Fruit fly (Drosophila melanogaster) whole organism, embryonic: ENCODE results near the gene CG10254.

ENCODE experiments used
- Blimp-1 ChIP-seq: fragments of 200-800 bp; sonication (Bioruptor generic); optimal IDR thresholded peaks from 3 replicates; lab custom pipeline; 2018; ENCODE audit warnings: missing biosample characterization, missing genetic modification characterization, mild to moderate bottlenecking, moderate library complexity, missing genetic modification reagents
- BtbVII ChIP-seq: fragments of 200-800 bp; sonication (Bioruptor generic); optimal IDR thresholded peaks from 3 replicates; lab custom pipeline; 2017; ENCODE audit warnings: missing biosample characterization, mild to moderate bottlenecking, missing genetic modification characterization
- CG10209 ChIP-seq: fragments of 200-800 bp; sonication (Bioruptor generic); optimal IDR thresholded peaks from 3 replicates; lab custom pipeline; 2017; ENCODE audit warnings: missing biosample characterization, mild to moderate bottlenecking, missing genetic modification characterization, missing genetic modification reagents
- CG10366 ChIP-seq: fragments of 200-800 bp; sonication (Bioruptor generic); IDR thresholded peaks from 2 replicates; pipeline ENCODE4 v1.3.6; 2022; ENCODE audit warnings: missing biosample characterization, missing genetic modification characterization
- CG11695 ChIP-seq: fragments of 200-800 bp; sonication (Bioruptor generic); IDR thresholded peaks from 3 replicates; pipeline ENCODE4 v1.3.6; 2022; ENCODE audit warnings: missing biosample characterization, missing genetic modification characterization
- CG12391 ChIP-seq: fragments of 200-800 bp; sonication (Bioruptor generic); optimal IDR thresholded peaks from 3 replicates; lab custom pipeline; 2018; ENCODE audit warnings: missing biosample characterization, mild to moderate bottlenecking, missing genetic modification characterization, moderate library complexity
- CG12769 ChIP-seq: fragments of 200-800 bp; sonication (Bioruptor generic); optimal IDR thresholded peaks from 2 replicates; lab custom pipeline; 2019; ENCODE audit warnings: missing biosample characterization, mild to moderate bottlenecking, missing genetic modification characterization, moderate library complexity
- CG12942 ChIP-seq: fragments of 200-800 bp; sonication (Bioruptor generic); optimal IDR thresholded peaks from 3 replicates; lab custom pipeline; 2016; ENCODE audit warnings: missing biosample characterization, missing genetic modification characterization
- CG14667 ChIP-seq: fragments of 200-800 bp; sonication (Bioruptor generic); IDR thresholded peaks from 2 replicates; pipeline ENCODE4 v1.3.6; 2022; ENCODE audit warnings: missing biosample characterization, missing genetic modification characterization
- CG17612 ChIP-seq: fragments of 200-800 bp; sonication (Bioruptor generic); IDR thresholded peaks from 2 replicates; pipeline ENCODE4 v1.3.6; 2022; ENCODE audit warnings: missing biosample characterization, missing genetic modification characterization
- CG17829 ChIP-seq: fragments of 200-800 bp; optimal IDR thresholded peaks from 2 replicates; lab custom pipeline; 2019; ENCODE audit warnings: missing biosample characterization, mild to moderate bottlenecking, missing genetic modification characterization, moderate library complexity
- CG18011 ChIP-seq: fragments of 200-800 bp; sonication (Bioruptor generic); optimal IDR thresholded peaks from 2 replicates; lab custom pipeline; 2017; ENCODE audit warnings: missing biosample characterization, missing genetic modification characterization, mild to moderate bottlenecking, moderate library complexity, missing genotype
- CG18599 ChIP-seq: fragments of 200-800 bp; sonication (Bioruptor generic); optimal IDR thresholded peaks from 3 replicates; lab custom pipeline; 2017; ENCODE audit warnings: missing biosample characterization, missing genetic modification characterization, mild to moderate bottlenecking, moderate library complexity, missing genetic modification reagents
- CG2875 ChIP-seq: fragments of 200-800 bp; sonication (Bioruptor generic); optimal IDR thresholded peaks from 2 replicates; lab custom pipeline; 2017; ENCODE audit warnings: missing biosample characterization, mild to moderate bottlenecking, missing genetic modification characterization, missing genetic modification reagents
- CG42726 ChIP-seq: fragments of 200-800 bp; sonication (Bioruptor generic); IDR thresholded peaks from 2 replicates; pipeline ENCODE4 v1.3.6; 2022; ENCODE audit warnings: missing biosample characterization, missing genetic modification characterization; ENCODE audit not compliant: partially characterized antibody
- CG4854 ChIP-seq: fragments of 200-800 bp; sonication (Bioruptor generic); optimal IDR thresholded peaks from 2 replicates; lab custom pipeline; 2016; ENCODE audit warnings: missing biosample characterization, missing genetic modification characterization, inconsistent platforms
- CG5245 ChIP-seq: fragments of 200-800 bp; sonication (Bioruptor generic); optimal IDR thresholded peaks from 3 replicates; lab custom pipeline; 2016; ENCODE audit warnings: missing biosample characterization, missing genetic modification characterization
- CG6683 ChIP-seq: fragments of 200-800 bp; sonication (Bioruptor generic); optimal IDR thresholded peaks from 2 replicates; lab custom pipeline; 2017; ENCODE audit warnings: missing biosample characterization, mild to moderate bottlenecking, missing genetic modification characterization, missing genetic modification reagents
- CG6689 ChIP-seq: fragments of 200-800 bp; sonication (Bioruptor generic); IDR thresholded peaks from 2 replicates; pipeline ENCODE4 v1.3.6; 2022; ENCODE audit warnings: missing biosample characterization, missing genetic modification characterization
- CG8924 ChIP-seq: fragments of 200-800 bp; optimal IDR thresholded peaks from 3 replicates; lab custom pipeline; 2019; ENCODE audit warnings: missing biosample characterization, mild to moderate bottlenecking, missing genetic modification characterization, moderate library complexity
- Dek ChIP-seq: fragments of 200-800 bp; sonication (Bioruptor generic); optimal IDR thresholded peaks from 3 replicates; lab custom pipeline; 2019; ENCODE audit warnings: missing biosample characterization, mild to moderate bottlenecking, missing genetic modification characterization, moderate library complexity
- Drgx ChIP-seq: fragments of 200-800 bp; sonication (Bioruptor generic); IDR thresholded peaks from 2 replicates; pipeline ENCODE4 v1.3.6; 2022; ENCODE audit warnings: missing biosample characterization, missing genetic modification characterization
- Eip74EF ChIP-seq, 2 experiments: fragments of 200-800 bp in 1 of 2; fragments of >200 bp in 1 of 2; sonication (Bioruptor generic) in 1 of 2; optimal IDR thresholded peaks; 2 replicates each; lab custom pipeline; 2017 to 2019; ENCODE audit warnings: missing biosample characterization in 2 of 2, missing genetic modification characterization in 2 of 2, mild to moderate bottlenecking in 1 of 2, moderate library complexity in 1 of 2
- GATAe ChIP-seq: fragments of 200-800 bp; sonication (Bioruptor generic); conservative IDR thresholded peaks from 2 replicates; pipeline ENCODE4 v1.3.6; 2022; ENCODE audit warnings: missing biosample characterization, missing genetic modification characterization
- HLH4C ChIP-seq: fragments of 200-800 bp; sonication (Bioruptor generic); IDR thresholded peaks from 3 replicates; pipeline ENCODE4 v1.3.6; 2022; ENCODE audit warnings: missing biosample characterization, missing genetic modification characterization; ENCODE audit not compliant: partially characterized antibody
- HLHmδ ChIP-seq: fragments of 200-800 bp; sonication (Bioruptor generic); optimal IDR thresholded peaks from 2 replicates; lab custom pipeline; 2018; ENCODE audit warnings: missing biosample characterization, mild to moderate bottlenecking, missing genetic modification characterization, moderate library complexity
- HmgZ ChIP-seq: fragments of 200-800 bp; sonication (Bioruptor generic); optimal IDR thresholded peaks from 2 replicates; lab custom pipeline; 2018; ENCODE audit warnings: missing biosample characterization, mild to moderate bottlenecking, missing genetic modification characterization
- Hmr ChIP-seq: fragments of 200-800 bp; sonication (Bioruptor generic); optimal IDR thresholded peaks from 3 replicates; lab custom pipeline; 2017; ENCODE audit warnings: mild to moderate bottlenecking, missing biosample characterization, missing genetic modification reagents, missing genetic modification characterization
- Hr51 ChIP-seq, 2 experiments: fragments of 200-800 bp; sonication (Bioruptor generic); optimal IDR thresholded peaks; 2 replicates in 1 of 2; 3 replicates in 1 of 2; lab custom pipeline; 2016 to 2018; ENCODE audit warnings: missing biosample characterization in 2 of 2, missing genetic modification characterization in 2 of 2, mild to moderate bottlenecking in 1 of 2, moderate library complexity in 1 of 2
- Poxn ChIP-seq: fragments of 200-800 bp; sonication (Bioruptor generic); IDR thresholded peaks from 2 replicates; pipeline ENCODE4 v1.3.6; 2022; ENCODE audit warnings: missing biosample characterization, missing genetic modification characterization
- Trl ChIP-seq, 3 experiments: fragments of >200 bp in 2 of 3; fragments of 200-800 bp in 1 of 3; sonication (Bioruptor generic) in 1 of 3; optimal IDR thresholded peaks; 2 replicates in 1 of 3; 3 replicates in 2 of 3; lab custom pipeline; 2016 to 2017; ENCODE audit warnings: missing biosample characterization in 1 of 3, missing genetic modification characterization in 1 of 3
- Vsx1 ChIP-seq: fragments of 200-800 bp; sonication (Bioruptor generic); optimal IDR thresholded peaks from 2 replicates; lab custom pipeline; 2017; ENCODE audit warnings: missing biosample characterization, mild to moderate bottlenecking, missing genetic modification characterization, missing genetic modification reagents
- Xbp1 ChIP-seq: fragments of 200-800 bp; sonication (Bioruptor generic); optimal IDR thresholded peaks from 3 replicates; lab custom pipeline; 2016; ENCODE audit warnings: missing biosample characterization, mild to moderate bottlenecking, missing genetic modification characterization
- abd-A ChIP-seq: fragments of 200-800 bp; sonication (Bioruptor generic); optimal IDR thresholded peaks from 3 replicates; lab custom pipeline; 2019; ENCODE audit warnings: missing biosample characterization, mild to moderate bottlenecking, missing genetic modification characterization, moderate library complexity
- ac ChIP-seq: fragments of 200-800 bp; sonication (Bioruptor generic); optimal IDR thresholded peaks from 3 replicates; lab custom pipeline; 2017; ENCODE audit warnings: missing biosample characterization, mild to moderate bottlenecking, missing genetic modification characterization
- ase ChIP-seq: fragments of 200-800 bp; sonication (Bioruptor generic); IDR thresholded peaks from 3 replicates; pipeline ENCODE4 v1.3.6; 2022; ENCODE audit warnings: missing biosample characterization, missing genetic modification characterization
- ewg ChIP-seq: fragments of 200-800 bp; sonication (Bioruptor generic); optimal IDR thresholded peaks from 3 replicates; lab custom pipeline; 2017; ENCODE audit warnings: mild to moderate bottlenecking, missing biosample characterization, missing genetic modification reagents, missing genetic modification characterization
- eyg ChIP-seq: fragments of 200-800 bp; sonication (Bioruptor generic); optimal IDR thresholded peaks from 3 replicates; lab custom pipeline; 2016; ENCODE audit warnings: missing biosample characterization, missing genetic modification characterization
- fd64A ChIP-seq: fragments of 200-800 bp; sonication (Bioruptor generic); optimal IDR thresholded peaks from 3 replicates; lab custom pipeline; 2018; ENCODE audit warnings: missing biosample characterization, mild to moderate bottlenecking, missing genetic modification characterization
- gem ChIP-seq: fragments of 200-800 bp; sonication (Bioruptor generic); optimal IDR thresholded peaks from 2 replicates; lab custom pipeline; 2019; ENCODE audit warnings: missing biosample characterization, mild to moderate bottlenecking, missing genetic modification characterization, moderate library complexity
- gsb ChIP-seq: fragments of 200-800 bp; sonication (Bioruptor generic); IDR thresholded peaks from 2 replicates; pipeline ENCODE4 v1.3.6; 2022; ENCODE audit warnings: missing biosample characterization, missing genetic modification characterization
- kay ChIP-seq: fragments of 200-800 bp; sonication (Bioruptor generic); optimal IDR thresholded peaks from 2 replicates; lab custom pipeline; 2016; ENCODE audit warnings: missing biosample characterization, missing genetic modification characterization
- nau ChIP-seq: fragments of 200-800 bp; sonication (Bioruptor generic); optimal IDR thresholded peaks from 3 replicates; lab custom pipeline; 2017; ENCODE audit warnings: missing biosample characterization, mild to moderate bottlenecking, missing genetic modification characterization, missing genetic modification reagents
- onecut ChIP-seq: fragments of 200-800 bp; sonication (Bioruptor generic); IDR thresholded peaks from 2 replicates; pipeline ENCODE4 v1.3.6; 2022; ENCODE audit warnings: missing biosample characterization, missing genetic modification characterization
- phol ChIP-seq: fragments of 200-800 bp; sonication (Bioruptor generic); optimal IDR thresholded peaks from 3 replicates; lab custom pipeline; 2018; ENCODE audit warnings: missing biosample characterization, mild to moderate bottlenecking, missing genetic modification characterization, moderate library complexity
- scrt ChIP-seq: fragments of 200-800 bp; sonication (Bioruptor generic); optimal IDR thresholded peaks from 2 replicates; lab custom pipeline; 2018; ENCODE audit warnings: missing biosample characterization, mild to moderate bottlenecking, missing genetic modification characterization, moderate library complexity
- seq ChIP-seq: fragments of 200-800 bp; sonication (Bioruptor generic); IDR thresholded peaks from 2 replicates; pipeline ENCODE4 v1.3.6; 2022; ENCODE audit warnings: missing biosample characterization, missing genetic modification characterization
- sob ChIP-seq: fragments of 200-800 bp; sonication (Bioruptor generic); IDR thresholded peaks from 2 replicates; pipeline ENCODE4 v1.3.6; 2022; ENCODE audit warnings: missing biosample characterization, missing genetic modification characterization
- wek ChIP-seq: fragments of 200-800 bp; sonication (Bioruptor generic); optimal IDR thresholded peaks from 3 replicates; lab custom pipeline; 2018; ENCODE audit warnings: missing biosample characterization, mild to moderate bottlenecking, missing genetic modification characterization, moderate library complexity

The CG10254 gene

DNA sequence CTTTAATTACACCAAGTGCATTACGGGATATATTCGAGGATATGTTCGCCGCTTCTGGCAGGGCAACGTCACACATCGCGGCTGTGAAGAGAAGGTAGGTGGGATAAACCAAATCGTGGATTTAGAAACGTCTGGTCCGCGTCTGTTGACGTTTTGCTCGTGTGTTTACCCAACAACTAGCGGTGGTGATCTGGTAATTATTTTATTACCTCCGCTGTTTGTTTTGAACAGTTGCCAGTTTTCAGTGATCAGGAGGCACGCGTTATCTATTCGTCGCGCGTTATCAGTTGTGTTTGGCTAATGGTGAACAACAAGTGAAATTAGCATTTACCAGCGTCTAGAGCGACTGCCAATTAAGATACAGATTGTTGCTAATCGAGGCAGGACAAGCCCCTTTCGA, 34.3 kb upstream of the CG10254 start (continued):
- peak; percentile 35 for TF ChIP-seq eyg (GFP tag; lab: Kevin White, UChicago)
- TF ChIP-seq GATAe (GFP tag; lab: Robert Waterston, UW) = no peak
- peak; percentile 77 for TF ChIP-seq BtbVII
- TF ChIP-seq CG18011 (GFP tag; lab: Kevin White, UChicago) = no peak
- no peak for TF ChIP-seq CG17612 (GFP tag; lab: Robert Waterston, UW)
- peak; percentile 14 for TF ChIP-seq Blimp-1 (GFP tag; lab: Kevin White, UChicago)
- TF ChIP-seq gem (tag; lab: Kevin White, UChicago) = peak; percentile 9
- no peak for TF ChIP-seq CG2875 (GFP tag; lab: Kevin White, UChicago)
- TF ChIP-seq Dek (tag; lab: Kevin White, UChicago) = peak; percentile 19
- TF ChIP-seq CG10209 (GFP tag; lab: Kevin White, UChicago) = peak; percentile 40
- TF ChIP-seq ewg (GFP tag; lab: Kevin White, UChicago) = no peak
- no peak for TF ChIP-seq CG6689
- TF ChIP-seq CG17829 (tag; lab: Kevin White, UChicago) = no peak
- TF ChIP-seq Drgx (GFP tag; lab: Robert Waterston, UW) = no peak
- peak; percentile 62 for TF ChIP-seq wek
- TF ChIP-seq CG10366 (GFP tag; lab: Robert Waterston, UW) = no peak
- TF ChIP-seq CG12942 (GFP tag; lab: Kevin White, UChicago) = no peak
- TF ChIP-seq abd-A = no peak
- peak; percentile 39 for TF ChIP-seq CG6683
- no peak for TF ChIP-seq seq (GFP tag; lab: Robert Waterston, UW)
- peak in 1 of 2 experiments; percentile 12 for TF ChIP-seq Hr51 (GFP tag; optimal IDR thresholded peaks at IDR 0.05; lab: Kevin White, UChicago)
- TF ChIP-seq phol = no peak
- no peak for TF ChIP-seq Trl (optimal IDR thresholded peaks at IDR 0.05; lab: Kevin White, UChicago)
- TF ChIP-seq Trl (GFP tag; optimal IDR thresholded peaks at IDR 0.05; lab: Kevin White, UChicago) = no peak
- TF ChIP-seq Hmr (GFP tag; lab: Kevin White, UChicago) = peak; percentile 83
- no peak for TF ChIP-seq Eip74EF (GFP tag; optimal IDR thresholded peaks at IDR 0.05; lab: Kevin White, UChicago)
- peak; percentile 21 for TF ChIP-seq onecut
- TF ChIP-seq HLHmδ = peak; percentile 56
- TF ChIP-seq CG42726 (GFP tag; lab: Robert Waterston, UW) = no peak
- TF ChIP-seq Vsx1 = peak; percentile 41
- TF ChIP-seq fd64A (GFP tag; lab: Kevin White, UChicago) = peak; percentile 19
- peak; percentile 57 for TF ChIP-seq HmgZ (tag; lab: Kevin White, UChicago)
- TF ChIP-seq ase (GFP tag; lab: Robert Waterston, UW) = no peak
- no peak for TF ChIP-seq ac (GFP tag; lab: Kevin White, UChicago)
- no peak for TF ChIP-seq Xbp1
- TF ChIP-seq nau = peak; percentile 38
- TF ChIP-seq sob = peak; percentile 61; the same call in 1 of the 2 replicates
- no peak for TF ChIP-seq CG14667 (GFP tag; lab: Robert Waterston, UW)
- peak; percentile 46 for TF ChIP-seq scrt (GFP tag; lab: Kevin White, UChicago)
- TF ChIP-seq CG5245 (GFP tag; lab: Kevin White, UChicago) = no peak
- TF ChIP-seq CG4854 (GFP tag; lab: Kevin White, UChicago) = peak; percentile 19
- no peak for TF ChIP-seq kay
- no peak for TF ChIP-seq Poxn (GFP tag; lab: Robert Waterston, UW)
- no peak for TF ChIP-seq CG12391 (tag; lab: Kevin White, UChicago)
- peak; percentile 66 for TF ChIP-seq CG12769
- peak; percentile 86 for TF ChIP-seq CG18599 (GFP tag; lab: Kevin White, UChicago)
- TF ChIP-seq gsb = no peak
- no peak for TF ChIP-seq HLH4C (GFP tag; lab: Robert Waterston, UW)
- TF ChIP-seq CG8924 (tag; lab: Kevin White, UChicago) = peak; percentile 17
- 0 out of 3 replicates have a peak, but pooled peaks have one; percentile 8 for TF ChIP-seq CG11695 (GFP tag; lab: Robert Waterston, UW)
